Worm (Caenorhabditis elegans) whole organism, L2 larva: Measurements from ENCODE around the gene mrpl-44.

ENCODE experiments used
- C34F6.9 ChIP-seq: fragments of 150-350 bp; optimal IDR thresholded peaks from 2 replicates; lab custom pipeline; 2014; ENCODE audit warnings: missing biosample characterization, missing genetic modification characterization
- F13H6.1 ChIP-seq: sonication (generic microtip); optimal IDR thresholded peaks from 2 replicates; lab custom pipeline; 2016; ENCODE audit warnings: missing genetic modification characterization, missing compliant biosample characterization
- R02D3.7 ChIP-seq: fragments of 150-350 bp; optimal IDR thresholded peaks from 2 replicates; lab custom pipeline; 2014; ENCODE audit warnings: missing biosample characterization, missing genetic modification characterization
- Y55F3AM.14 ChIP-seq: fragments of 200-800 bp; sonication (Bioruptor generic); optimal IDR thresholded peaks from 2 replicates; lab custom pipeline; 2018; ENCODE audit warnings: mild to moderate bottlenecking, missing genetic modification characterization, missing compliant biosample characterization
- aly-2 ChIP-seq: fragments of 150-350 bp; optimal IDR thresholded peaks from 2 replicates; lab custom pipeline; 2014; ENCODE audit warnings: missing biosample characterization, missing genetic modification characterization
- ama-1 ChIP-seq: fragments of 150-350 bp; optimal IDR thresholded peaks from 2 replicates; lab custom pipeline; 2018; ENCODE audit warnings: inconsistent platforms
- blmp-1 ChIP-seq: sonication (generic microtip); optimal IDR thresholded peaks from 2 replicates; lab custom pipeline; 2017; ENCODE audit warnings: missing genetic modification characterization, mild to moderate bottlenecking, missing compliant biosample characterization, antibody characterized with exemption, moderate library complexity; ENCODE audit not compliant: insufficient read depth
- ceh-16 ChIP-seq: fragments of 150-350 bp; optimal IDR thresholded peaks from 2 replicates; lab custom pipeline; 2014; ENCODE audit warnings: missing biosample characterization, missing genetic modification characterization
- ceh-82 ChIP-seq: fragments of 150-350 bp; optimal IDR thresholded peaks from 2 replicates; lab custom pipeline; 2014; ENCODE audit warnings: missing biosample characterization, missing genetic modification characterization
- crh-2 ChIP-seq: sonication (generic microtip); optimal IDR thresholded peaks from 2 replicates; lab custom pipeline; 2017; ENCODE audit warnings: missing biosample characterization, missing genetic modification characterization
- egl-27 ChIP-seq: sonication (generic microtip); optimal IDR thresholded peaks from 3 replicates; lab custom pipeline; 2017; ENCODE audit warnings: missing biosample characterization, missing genetic modification reagents, missing genetic modification characterization
- elt-1 ChIP-seq: fragments of 150-350 bp; optimal IDR thresholded peaks from 2 replicates; lab custom pipeline; 2014; ENCODE audit warnings: missing biosample characterization, missing genetic modification characterization
- fos-1 ChIP-seq: fragments of 150-350 bp; optimal IDR thresholded peaks from 2 replicates; lab custom pipeline; 2014; ENCODE audit warnings: missing biosample characterization, missing genetic modification characterization
- gmeb-1 ChIP-seq: fragments of 150-350 bp; optimal IDR thresholded peaks from 2 replicates; lab custom pipeline; 2014; ENCODE audit warnings: missing biosample characterization, missing genetic modification characterization
- lin-11 ChIP-seq: fragments of 150-350 bp; sonication (generic microtip); optimal IDR thresholded peaks from 2 replicates; lab custom pipeline; 2014; ENCODE audit warnings: missing biosample characterization, missing genetic modification characterization, inconsistent platforms, mixed read lengths
- lin-13 ChIP-seq: fragments of 150-350 bp; optimal IDR thresholded peaks from 2 replicates; lab custom pipeline; 2014; ENCODE audit warnings: missing biosample characterization, missing genetic modification reagents, missing genetic modification characterization
- mab-5 ChIP-seq: fragments of 150-350 bp; optimal IDR thresholded peaks from 2 replicates; lab custom pipeline; 2014; ENCODE audit warnings: missing biosample characterization, missing genetic modification characterization
- mdl-1 ChIP-seq, 2 experiments: fragments of 150-350 bp in 1 of 2; sonication (generic microtip) in 1 of 2; optimal IDR thresholded peaks; 2 replicates each; lab custom pipeline; 2017; ENCODE audit warnings: missing biosample characterization in 2 of 2, missing genetic modification characterization in 2 of 2
- nhr-10 ChIP-seq: sonication (generic microtip); optimal IDR thresholded peaks from 2 replicates; lab custom pipeline; 2017; ENCODE audit warnings: missing biosample characterization, missing genetic modification characterization
- nhr-11 ChIP-seq: fragments of 150-350 bp; optimal IDR thresholded peaks from 2 replicates; lab custom pipeline; 2014; ENCODE audit warnings: missing biosample characterization, missing genetic modification characterization
- nhr-12 ChIP-seq: fragments of 150-350 bp; optimal IDR thresholded peaks from 2 replicates; lab custom pipeline; 2014; ENCODE audit warnings: missing biosample characterization, missing genetic modification characterization
- nhr-129 ChIP-seq: fragments of 150-350 bp; optimal IDR thresholded peaks from 2 replicates; lab custom pipeline; 2014; ENCODE audit warnings: missing biosample characterization, missing genetic modification characterization
- nhr-23 ChIP-seq: fragments of 150-350 bp; optimal IDR thresholded peaks from 2 replicates; lab custom pipeline; 2014; ENCODE audit warnings: missing biosample characterization, missing genetic modification reagents, missing genetic modification characterization
- nhr-237 ChIP-seq: fragments of 150-350 bp; optimal IDR thresholded peaks from 2 replicates; lab custom pipeline; 2014; ENCODE audit warnings: missing biosample characterization, missing genetic modification characterization
- nhr-25 ChIP-seq: fragments of 150-350 bp; sonication (generic microtip); optimal IDR thresholded peaks from 3 replicates; lab custom pipeline; 2014; ENCODE audit warnings: missing biosample characterization, missing genetic modification characterization
- nhr-6 ChIP-seq: fragments of 150-350 bp; optimal IDR thresholded peaks from 2 replicates; lab custom pipeline; 2014; ENCODE audit warnings: missing biosample characterization, missing genetic modification characterization
- nhr-77 ChIP-seq: fragments of 150-350 bp; optimal IDR thresholded peaks from 2 replicates; lab custom pipeline; 2014; ENCODE audit warnings: missing biosample characterization, missing genetic modification characterization
- sem-4 ChIP-seq: fragments of 150-350 bp; optimal IDR thresholded peaks from 2 replicates; lab custom pipeline; 2014; ENCODE audit warnings: missing biosample characterization, missing genetic modification reagents, missing genetic modification characterization
- sma-3 ChIP-seq: sonication (generic microtip); optimal IDR thresholded peaks from 2 replicates; lab custom pipeline; 2016; ENCODE audit warnings: missing genetic modification reagents, missing genetic modification characterization, missing compliant biosample characterization
- sma-9 ChIP-seq, 2 experiments: fragments of 150-350 bp in 1 of 2; sonication (generic microtip) in 1 of 2; optimal IDR thresholded peaks; 2 replicates each; lab custom pipeline; 2014 to 2016; ENCODE audit warnings: missing genetic modification characterization in 2 of 2, mild to moderate bottlenecking in 1 of 2, missing biosample characterization in 1 of 2, missing compliant biosample characterization in 1 of 2, missing genetic modification reagents in 1 of 2, moderate library complexity in 1 of 2
- unc-55 ChIP-seq: fragments of 150-350 bp; sonication (generic microtip); optimal IDR thresholded peaks from 3 replicates; lab custom pipeline; 2014; ENCODE audit warnings: missing biosample characterization, missing genetic modification reagents, missing genetic modification characterization
- zag-1 ChIP-seq: fragments of 150-350 bp; optimal IDR thresholded peaks from 2 replicates; lab custom pipeline; 2014; ENCODE audit warnings: missing biosample characterization, missing genetic modification characterization
- ztf-1 ChIP-seq: fragments of 200-800 bp; sonication (Bioruptor generic); conservative IDR thresholded peaks from 2 replicates; pipeline ENCODE4 v1.3.6; 2022; ENCODE audit warnings: missing genetic modification characterization, missing compliant biosample characterization

mrpl-44 gene

ce11 chrIII:9104060-9104459 lies 14.9 kb upstream of the mrpl-44 start:
- TF ChIP-seq nhr-10 (tag; lab: Kevin White, UChicago): no peak
- no peak for TF ChIP-seq nhr-11 (tag; lab: Kevin White, UChicago)
- peak; percentile 27 for TF ChIP-seq sma-9 (GFP tag; optimal IDR thresholded peaks at IDR 0.05; lab: Kevin White, UChicago)
- no peak for TF ChIP-seq sma-9 (tag; optimal IDR thresholded peaks at IDR 0.05; lab: Kevin White, UChicago)
- TF ChIP-seq gmeb-1 (tag; lab: Kevin White, UChicago): peak; percentile 56
- peak; percentile 4 for TF ChIP-seq sma-3 (GFP tag; lab: Kevin White, UChicago)
- TF ChIP-seq Y55F3AM.14 (GFP tag; lab: Kevin White, UChicago): peak; percentile 9
- peak; percentile 75 for TF ChIP-seq nhr-129
- TF ChIP-seq F13H6.1 (tag; lab: Kevin White, UChicago): peak; percentile 23
- TF ChIP-seq unc-55 (GFP tag; lab: Kevin White, UChicago): peak; percentile 57
- TF ChIP-seq fos-1 (tag; lab: Kevin White, UChicago): peak; percentile 13

ce11 chrIII:9103643-9104042 lies 14.5 kb upstream of the mrpl-44 start, which contains the start of gene dos-1:
Gene dos-1, plus strand, starts transcription at chrIII:9103943.
- TF ChIP-seq gmeb-1 (tag; lab: Kevin White, UChicago) (no peak), elt-1 (tag; lab: Kevin White, UChicago) (no peak), mab-5 (no peak), lin-11 (tag; lab: Kevin White, UChicago) (no peak), sma-3 (GFP tag; lab: Kevin White, UChicago) (no peak), crh-2 (tag; lab: Kevin White, UChicago) (no peak), R02D3.7 (tag; lab: Kevin White, UChicago) (no peak), nhr-129 (no peak), ama-1 (lab: Kevin White, UChicago) (no peak), ceh-82 (tag; lab: Kevin White, UChicago) (no peak), nhr-25 (tag; lab: Kevin White, UChicago) (no peak), blmp-1 (tag; lab: Kevin White, UChicago) (no peak), zag-1 (tag; lab: Kevin White, UChicago) (no peak), sma-9 (GFP tag; optimal IDR thresholded peaks at IDR 0.05; lab: Kevin White, UChicago) (no peak), sma-9 (tag; optimal IDR thresholded peaks at IDR 0.05; lab: Kevin White, UChicago) (no peak), nhr-23 (tag; lab: Kevin White, UChicago) (no peak)

- TF ChIP-seq fos-1 (tag; lab: Kevin White, UChicago) (no peak), nhr-25 (tag; lab: Kevin White, UChicago) (no peak), egl-27 (tag; lab: Kevin White, UChicago) (no peak), sma-3 (GFP tag; lab: Kevin White, UChicago) (no peak), sem-4 (tag; lab: Kevin White, UChicago) (no peak), mdl-1 (tag; optimal IDR thresholded peaks at IDR 0.05; lab: Kevin White, UChicago) (no peak), lin-11 (tag; lab: Kevin White, UChicago) (no peak), nhr-237 (tag; lab: Kevin White, UChicago) (no peak), F13H6.1 (tag; lab: Kevin White, UChicago) (no peak), nhr-77 (no peak), ztf-1 (no peak), aly-2 (tag; lab: Kevin White, UChicago) (no peak), nhr-11 (tag; lab: Kevin White, UChicago) (no peak), C34F6.9 (no peak), nhr-10 (tag; lab: Kevin White, UChicago) (no peak), gmeb-1 (tag; lab: Kevin White, UChicago) (no peak), nhr-23 (tag; lab: Kevin White, UChicago) (no peak), mab-5 (no peak), zag-1 (tag; lab: Kevin White, UChicago) (no peak), ceh-16 (tag; lab: Kevin White, UChicago) (no peak)
Measured at ce11 chrIII:9101212-9101611, 12.0 kb upstream of the mrpl-44 start, which contains the start of gene ZK507.1. Gene ZK507.1, minus strand, starts transcription at chrIII:9101312.

DNA sequence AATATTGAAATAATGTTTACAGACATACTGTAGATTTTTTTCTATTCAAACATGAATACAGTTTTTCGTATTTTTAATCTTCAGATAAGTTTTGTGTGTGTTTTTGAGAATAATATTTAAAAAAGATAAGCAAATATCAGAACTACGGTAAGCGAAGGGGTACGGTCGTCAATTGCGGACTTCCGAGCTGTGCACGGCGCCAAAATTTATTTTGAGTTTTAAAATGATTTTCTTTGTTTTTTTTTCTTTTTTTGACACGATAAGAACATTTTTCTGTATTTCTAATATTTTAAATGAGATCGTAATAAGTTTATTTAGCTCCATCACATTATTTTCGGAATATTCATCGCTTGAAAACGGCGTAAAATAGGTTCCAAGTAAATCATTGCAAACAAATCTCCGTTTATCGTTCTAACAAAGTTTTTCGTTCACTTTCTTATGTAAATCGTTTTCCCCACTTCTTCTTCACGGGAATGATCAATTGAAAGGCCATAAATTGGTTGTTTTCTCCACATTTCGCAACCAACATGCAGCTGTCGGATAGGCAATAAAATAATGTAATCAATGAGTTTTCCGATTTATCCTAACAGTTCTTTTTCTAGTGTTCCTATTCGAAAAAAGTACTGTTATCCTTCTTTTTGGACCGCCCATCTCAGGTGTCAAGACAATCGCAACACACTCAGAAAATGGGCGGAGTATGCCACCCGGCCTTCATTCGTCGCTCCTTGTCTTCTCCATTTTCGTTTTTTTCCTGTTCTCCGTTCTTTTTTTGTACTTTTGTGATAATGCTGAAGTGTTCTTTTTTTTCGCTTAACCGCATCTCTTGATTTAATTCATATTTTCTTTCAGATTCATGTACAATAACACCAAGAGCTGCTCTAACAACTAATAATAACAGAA lies 2.5 kb upstream of the mrpl-44 start, which contains the start of gene glp-1:
glp-1 (plus strand) TSS at position 850 of the 900 bp plus-strand sequence.
- TF ChIP-seq mab-5 (no peak), unc-55 (GFP tag; lab: Kevin White, UChicago) (no peak), lin-11 (tag; lab: Kevin White, UChicago) (no peak), lin-13 (GFP tag; lab: Kevin White, UChicago) (no peak), nhr-77 (no peak), nhr-10 (tag; lab: Kevin White, UChicago) (no peak), nhr-6 (tag; lab: Kevin White, UChicago) (no peak), aly-2 (tag; lab: Kevin White, UChicago) (no peak), nhr-25 (tag; lab: Kevin White, UChicago) (no peak), sma-9 (GFP tag; optimal IDR thresholded peaks at IDR 0.05; lab: Kevin White, UChicago) (no peak), sma-9 (tag; optimal IDR thresholded peaks at IDR 0.05; lab: Kevin White, UChicago) (no peak), nhr-12 (tag; lab: Kevin White, UChicago) (no peak), nhr-11 (tag; lab: Kevin White, UChicago) (no peak)
